Fruit fly (Drosophila melanogaster) whole organism, embryonic: ENCODE data around the gene hydra.
A peak's percentile ranks its signal among the peaks of the same experiment; 100 is the strongest.

Experiments used
- CG12071 ChIP-seq: fragments of 200-800 bp; sonication (Bioruptor generic); optimal IDR thresholded peaks from 3 replicates; lab custom pipeline; 2018; ENCODE audit warnings: missing biosample characterization, mild to moderate bottlenecking, missing genetic modification characterization
- CG1603 ChIP-seq: fragments of 200-800 bp; sonication (Bioruptor generic); optimal IDR thresholded peaks from 2 replicates; lab custom pipeline; 2019; ENCODE audit warnings: missing biosample characterization, mild to moderate bottlenecking, missing genetic modification characterization, moderate library complexity
- CG7357 ChIP-seq: fragments of 200-800 bp; sonication (Bioruptor generic); IDR thresholded peaks from 3 replicates; pipeline ENCODE4 v1.3.6; 2022; ENCODE audit warnings: missing biosample characterization, missing genetic modification characterization
- Dad ChIP-seq: fragments of 200-800 bp; sonication (Bioruptor generic); optimal IDR thresholded peaks from 3 replicates; lab custom pipeline; 2016; ENCODE audit warnings: missing biosample characterization, missing genetic modification characterization
- Rx ChIP-seq: fragments of 200-800 bp; sonication (Bioruptor generic); IDR thresholded peaks from 2 replicates; pipeline ENCODE4 v1.3.6; 2022; ENCODE audit warnings: missing biosample characterization, missing genetic modification characterization
- gem ChIP-seq: fragments of 200-800 bp; sonication (Bioruptor generic); optimal IDR thresholded peaks from 2 replicates; lab custom pipeline; 2019; ENCODE audit warnings: missing biosample characterization, mild to moderate bottlenecking, missing genetic modification characterization, moderate library complexity
- pan ChIP-seq, 4 experiments: fragments of >200 bp in 3 of 4; fragments of 200-800 bp in 1 of 4; sonication (Bioruptor generic) in 1 of 4; optimal IDR thresholded peaks in 3 of 4; IDR thresholded peaks in 1 of 4; 2 replicates each; pipeline versions ENCODE4 v1.3.6 to Lab custom; 2017 to 2022; ENCODE audit warnings: missing biosample characterization in 2 of 4, missing genetic modification characterization in 2 of 4, mixed read lengths in 1 of 4

dm6 chrX:20654954-20655391 lies 21.9 kb downstream of the hydra start:
- peak; percentile 63 for TF ChIP-seq Dad
- TF ChIP-seq CG12071 (GFP tag; lab: Kevin White, UChicago): peak; percentile 66
- TF ChIP-seq gem: peak; percentile 81
- peak; percentile 83 for TF ChIP-seq Rx (GFP tag; lab: Robert Waterston, UW)
- peak; percentile 72; the same call in 2 of the 3 replicates for TF ChIP-seq CG7357 (GFP tag; lab: Robert Waterston, UW)
- no peak for TF ChIP-seq pan (optimal IDR thresholded peaks at IDR 0.05; lab: Kevin White, UChicago)
- peak in 1 of 2 experiments; percentile 88 for TF ChIP-seq pan (GFP tag; optimal IDR thresholded peaks at IDR 0.05 in 1 of 2, IDR thresholded peaks at IDR 0.05 in 1 of 2)
- peak; percentile 87 for TF ChIP-seq CG1603 (tag; lab: Kevin White, UChicago)
